Worm (Caenorhabditis elegans) whole organism, L1 larva: Measurements from ENCODE around the gene W07G4.2.

Experiments
- ama-1 ChIP-seq: fragments of 150-350 bp; optimal IDR thresholded peaks from 2 replicates; lab custom pipeline; 2014
- elt-2 ChIP-seq: sonication (generic microtip); optimal IDR thresholded peaks from 2 replicates; lab custom pipeline; 2016; ENCODE audit warnings: missing genetic modification characterization, mild to moderate bottlenecking, inconsistent platforms, missing compliant biosample characterization, missing genetic modification reagents
- lin-15B ChIP-seq: fragments of 150-350 bp; sonication (generic microtip); optimal IDR thresholded peaks from 3 replicates; lab custom pipeline; 2014; ENCODE audit warnings: missing biosample characterization, missing genetic modification characterization
- mdl-1 ChIP-seq, 2 experiments: fragments of 150-350 bp; optimal IDR thresholded peaks; 2 replicates each; lab custom pipeline; 2014 to 2017; ENCODE audit warnings: missing biosample characterization in 2 of 2, missing genetic modification characterization in 2 of 2, inconsistent platforms in 1 of 2
- nhr-11 ChIP-seq: fragments of 150-350 bp; optimal IDR thresholded peaks from 2 replicates; lab custom pipeline; 2014; ENCODE audit warnings: missing biosample characterization, missing genetic modification characterization
- nhr-12 ChIP-seq: sonication (generic microtip); optimal IDR thresholded peaks from 2 replicates; lab custom pipeline; 2017; ENCODE audit warnings: missing biosample characterization, missing genetic modification characterization

- TF ChIP-seq elt-2 (tag; lab: Kevin White, UChicago), result no peak
- no peak for TF ChIP-seq mdl-1 (tag; optimal IDR thresholded peaks at IDR 0.05; lab: Kevin White, UChicago)
- no peak for TF ChIP-seq nhr-12 (tag; lab: Kevin White, UChicago)
- no peak for TF ChIP-seq lin-15B (tag; lab: Kevin White, UChicago)
- no peak for TF ChIP-seq nhr-11 (tag; lab: Kevin White, UChicago)
- no peak for TF ChIP-seq ama-1 (lab: Kevin White, UChicago)
Observed at ce11 chrV:13061836-13062235, 25.5 kb upstream of the W07G4.2 start, which contains the start of gene F42E8.1.
